Worm (Caenorhabditis elegans) whole organism, young adult: ENCODE measurements around the gene gcn-1.
A peak's percentile ranks its signal among the peaks of the same experiment; 100 is the strongest.

Source experiments
- B0336.3 ChIP-seq: fragments of 200-800 bp; sonication (Bioruptor generic); IDR thresholded peaks from 2 replicates; pipeline ENCODE4 v1.3.6; 2022; ENCODE audit warnings: missing genetic modification characterization, missing compliant biosample characterization
- C17E4.6 ChIP-seq: fragments of 200-800 bp; sonication (Bioruptor generic); IDR thresholded peaks from 2 replicates; pipeline ENCODE4 v1.3.6; 2022; ENCODE audit warnings: missing genetic modification reagents, missing genetic modification characterization, missing compliant biosample characterization
- F23B12.7 ChIP-seq: sonication (generic microtip); optimal IDR thresholded peaks from 2 replicates; lab custom pipeline; 2017; ENCODE audit warnings: missing genetic modification characterization, mild to moderate bottlenecking, missing compliant biosample characterization, antibody characterized with exemption, moderate library complexity; ENCODE audit not compliant: insufficient read depth
- F33H1.4 ChIP-seq: fragments of 200-800 bp; sonication (Bioruptor generic); IDR thresholded peaks from 2 replicates; pipeline ENCODE4 v1.3.6; 2022; ENCODE audit warnings: missing genetic modification reagents, missing genetic modification characterization, missing compliant biosample characterization
- F37B4.10 ChIP-seq: fragments of 200-800 bp; sonication (Bioruptor generic); IDR thresholded peaks from 2 replicates; pipeline ENCODE4 v1.3.6; 2022; ENCODE audit warnings: missing genetic modification characterization, missing compliant biosample characterization
- F39B2.1 ChIP-seq: fragments of 200-800 bp; sonication (Bioruptor generic); IDR thresholded peaks from 2 replicates; pipeline ENCODE4 v1.3.6; 2022; ENCODE audit warnings: missing genetic modification reagents, missing genetic modification characterization, missing compliant biosample characterization
- F52B5.7 ChIP-seq: sonication (generic microtip); optimal IDR thresholded peaks from 2 replicates; lab custom pipeline; 2016; ENCODE audit warnings: mild to moderate bottlenecking, missing genetic modification characterization, missing compliant biosample characterization
- F55B11.4 ChIP-seq: sonication (generic microtip); optimal IDR thresholded peaks from 2 replicates; lab custom pipeline; 2016; ENCODE audit warnings: missing compliant biosample characterization, missing genetic modification characterization, borderline replicate concordance; ENCODE audit not compliant: insufficient read depth
- Y79H2A.3 ChIP-seq: fragments of 200-800 bp; sonication (Bioruptor generic); conservative IDR thresholded peaks from 2 replicates; pipeline ENCODE4 v1.3.6; 2022; ENCODE audit warnings: missing genetic modification reagents, missing genetic modification characterization, missing compliant biosample characterization
- ama-1 ChIP-seq, 3 experiments: fragments of 150-350 bp in 1 of 3; sonication (generic microtip) in 2 of 3; optimal IDR thresholded peaks; 2 replicates each; lab custom pipeline; 2014 to 2018; ENCODE audit warnings: missing biosample characterization in 2 of 3, missing genetic modification characterization in 2 of 3, missing genetic modification reagents in 2 of 3
- atf-7 ChIP-seq: sonication (generic microtip); optimal IDR thresholded peaks from 2 replicates; lab custom pipeline; 2017; ENCODE audit warnings: mild to moderate bottlenecking, missing genetic modification characterization, missing compliant biosample characterization
- athp-1 ChIP-seq: sonication (generic microtip); optimal IDR thresholded peaks from 2 replicates; lab custom pipeline; 2017; ENCODE audit warnings: mild to moderate bottlenecking, missing genetic modification characterization, missing compliant biosample characterization
- attf-5 ChIP-seq: fragments of 200-800 bp; sonication (Bioruptor generic); optimal IDR thresholded peaks from 2 replicates; lab custom pipeline; 2018; ENCODE audit warnings: mild to moderate bottlenecking, missing genetic modification characterization, missing compliant biosample characterization
- attf-6 ChIP-seq: fragments of 200-800 bp; sonication (Bioruptor generic); IDR thresholded peaks from 2 replicates; pipeline ENCODE4 v1.3.6; 2022; ENCODE audit warnings: missing genetic modification reagents, missing genetic modification characterization, missing compliant biosample characterization
- cebp-1 ChIP-seq, 2 experiments: fragments of 200-800 bp in 1 of 2; sonication (Bioruptor generic) in 1 of 2; sonication (generic microtip) in 1 of 2; IDR thresholded peaks in 1 of 2; optimal IDR thresholded peaks in 1 of 2; 2 replicates each; pipeline versions ENCODE4 v1.3.6 to Lab custom; 2017 to 2022; ENCODE audit warnings: missing compliant biosample characterization in 2 of 2, missing genetic modification characterization in 2 of 2, mild to moderate bottlenecking in 1 of 2, missing genetic modification reagents in 1 of 2, moderate library complexity in 1 of 2
- ceh-27 ChIP-seq: fragments of 200-800 bp; sonication (Bioruptor generic); optimal IDR thresholded peaks from 2 replicates; lab custom pipeline; 2018; ENCODE audit warnings: mild to moderate bottlenecking, missing genetic modification characterization, moderate library complexity, missing compliant biosample characterization
- ceh-40 ChIP-seq: fragments of 200-800 bp; sonication (Bioruptor generic); IDR thresholded peaks from 2 replicates; pipeline ENCODE4 v1.3.6; 2022; ENCODE audit warnings: missing genetic modification characterization, missing compliant biosample characterization
- ceh-58 ChIP-seq: fragments of 200-800 bp; sonication (Bioruptor generic); IDR thresholded peaks from 2 replicates; pipeline ENCODE4 v1.3.6; 2022; ENCODE audit warnings: missing genetic modification characterization, missing compliant biosample characterization
- dox-1 ChIP-seq: fragments of 200-800 bp; sonication (Bioruptor generic); IDR thresholded peaks from 2 replicates; pipeline ENCODE4 v1.3.6; 2022; ENCODE audit warnings: missing genetic modification reagents, missing genetic modification characterization, missing compliant biosample characterization
- egrh-3 ChIP-seq: fragments of 200-800 bp; sonication (Bioruptor generic); IDR thresholded peaks from 2 replicates; pipeline ENCODE4 v1.3.6; 2022; ENCODE audit warnings: missing genetic modification reagents, missing genetic modification characterization, missing compliant biosample characterization
- fkh-3 ChIP-seq: sonication (generic microtip); optimal IDR thresholded peaks from 2 replicates; lab custom pipeline; 2016; ENCODE audit warnings: mild to moderate bottlenecking, missing genetic modification characterization, missing compliant biosample characterization
- hlh-12 ChIP-seq: sonication (generic microtip); optimal IDR thresholded peaks from 2 replicates; lab custom pipeline; 2016; ENCODE audit warnings: missing genetic modification characterization, missing compliant biosample characterization
- hlh-26 ChIP-seq: fragments of 200-800 bp; sonication (Bioruptor generic); conservative IDR thresholded peaks from 2 replicates; pipeline ENCODE4 v1.3.6; 2022; ENCODE audit warnings: missing genetic modification reagents, missing genetic modification characterization, missing compliant biosample characterization
- hsf-1 ChIP-seq: fragments of 200-800 bp; sonication (Bioruptor generic); IDR thresholded peaks from 2 replicates; pipeline ENCODE4 v1.3.6; 2022; ENCODE audit warnings: missing genetic modification reagents, missing genetic modification characterization, missing compliant biosample characterization
- lin-35 ChIP-seq, 3 experiments: fragments of 150-350 bp in 2 of 3; sonication (generic microtip) in 1 of 3; optimal IDR thresholded peaks; 2 replicates each; lab custom pipeline; 2014 to 2018; ENCODE audit warnings: missing biosample characterization in 3 of 3, missing genetic modification characterization in 3 of 3, missing genetic modification reagents in 3 of 3
- lir-1 ChIP-seq: fragments of 200-800 bp; sonication (Bioruptor generic); conservative IDR thresholded peaks from 2 replicates; pipeline ENCODE4 v1.3.6; 2022; ENCODE audit warnings: missing genetic modification reagents, missing genetic modification characterization, missing compliant biosample characterization
- lsl-1 ChIP-seq: fragments of 200-800 bp; sonication (Bioruptor generic); optimal IDR thresholded peaks from 2 replicates; lab custom pipeline; 2018; ENCODE audit warnings: mild to moderate bottlenecking, missing genetic modification characterization, moderate library complexity, missing compliant biosample characterization
- lsy-27 ChIP-seq: sonication (generic microtip); optimal IDR thresholded peaks from 2 replicates; lab custom pipeline; 2017; ENCODE audit warnings: missing genetic modification characterization, mild to moderate bottlenecking, missing compliant biosample characterization, antibody characterized with exemption, missing genotype, borderline replicate concordance; ENCODE audit not compliant: insufficient read depth
- mcd-1 ChIP-seq: fragments of 200-800 bp; sonication (Bioruptor generic); IDR thresholded peaks from 2 replicates; pipeline ENCODE4 v1.3.6; 2022; ENCODE audit warnings: missing genetic modification reagents, missing genetic modification characterization, missing compliant biosample characterization
- mel-28 ChIP-seq: sonication (generic microtip); optimal IDR thresholded peaks from 2 replicates; lab custom pipeline; 2016; ENCODE audit warnings: borderline replicate concordance, mild to moderate bottlenecking, missing genetic modification characterization, missing compliant biosample characterization
- nfyb-1 ChIP-seq: fragments of 200-800 bp; sonication (Bioruptor generic); IDR thresholded peaks from 2 replicates; pipeline ENCODE4 v1.3.6; 2022; ENCODE audit warnings: missing genetic modification reagents, missing genetic modification characterization, missing compliant biosample characterization
- rec-8 ChIP-seq, 2 experiments: sonication (generic microtip); optimal IDR thresholded peaks; 2 replicates each; lab custom pipeline; 2016; ENCODE audit warnings: mild to moderate bottlenecking in 2 of 2, missing genetic modification characterization in 2 of 2, missing genetic modification reagents in 2 of 2, missing genotype in 2 of 2, missing biosample characterization in 1 of 2, missing compliant biosample characterization in 1 of 2, moderate library complexity in 1 of 2
- rpc-1 ChIP-seq, 2 experiments: fragments of 150-350 bp in 1 of 2; sonication (generic microtip) in 1 of 2; optimal IDR thresholded peaks; 2 replicates each; lab custom pipeline; 2014 to 2018; ENCODE audit warnings: missing biosample characterization in 1 of 2, missing genetic modification characterization in 1 of 2, missing genetic modification reagents in 1 of 2, missing genotype in 1 of 2
- snpc-1.3 ChIP-seq: sonication (generic microtip); optimal IDR thresholded peaks from 2 replicates; lab custom pipeline; 2017; ENCODE audit warnings: missing genetic modification characterization, mild to moderate bottlenecking, missing compliant biosample characterization, antibody characterized with exemption, moderate library complexity, missing genotype, missing genetic modification reagents; ENCODE audit not compliant: insufficient read depth
- snpc-3.4 ChIP-seq: sonication (generic microtip); optimal IDR thresholded peaks from 2 replicates; lab custom pipeline; 2017; ENCODE audit warnings: missing genetic modification characterization, mild to moderate bottlenecking, missing compliant biosample characterization, antibody characterized with exemption, moderate library complexity, missing genotype, missing genetic modification reagents
- ztf-22 ChIP-seq: fragments of 200-800 bp; sonication (Bioruptor generic); optimal IDR thresholded peaks from 2 replicates; lab custom pipeline; 2018; ENCODE audit warnings: mild to moderate bottlenecking, missing genetic modification characterization, moderate library complexity, missing compliant biosample characterization
- ztf-26 ChIP-seq: sonication (generic microtip); optimal IDR thresholded peaks from 2 replicates; lab custom pipeline; 2017; ENCODE audit warnings: missing genetic modification characterization, missing compliant biosample characterization

gcn-1 gene

DNA sequence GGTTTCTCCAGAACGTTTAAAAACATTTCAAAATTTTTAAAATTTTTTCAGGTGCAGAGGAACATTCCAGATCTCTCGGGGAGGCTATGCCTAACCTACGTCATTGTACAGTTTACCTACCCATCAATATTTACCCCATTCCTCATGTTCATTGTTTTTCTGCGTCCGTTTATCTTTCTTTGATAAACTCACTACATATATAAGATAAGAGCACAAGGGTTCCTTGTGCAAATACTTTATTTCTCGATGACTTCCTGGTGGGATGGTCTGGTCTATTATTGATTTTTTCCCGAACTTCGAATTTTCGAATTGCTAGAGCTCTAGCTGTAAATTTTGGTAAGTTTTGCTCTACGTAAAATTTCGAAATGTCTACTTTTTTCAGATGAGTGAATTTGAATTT, 81.7 kb downstream of the gcn-1 start:
- TF ChIP-seq fkh-3 (tag; lab: Kevin White, UChicago) (no peak), athp-1 (tag; lab: Kevin White, UChicago) (no peak), F52B5.7 (no peak), egrh-3 (no peak), F55B11.4 (tag; lab: Kevin White, UChicago) (no peak), rec-8 (tag; optimal IDR thresholded peaks at IDR 0.05; lab: Kevin White, UChicago) (no peak), Y79H2A.3 (GFP tag; lab: Robert Waterston, UW) (no peak), lir-1 (GFP tag; lab: Robert Waterston, UW) (no peak), F39B2.1 (GFP tag; lab: Robert Waterston, UW) (no peak), C17E4.6 (no peak), B0336.3 (GFP tag; lab: Robert Waterston, UW) (no peak), hsf-1 (GFP tag; lab: Robert Waterston, UW) (no peak), cebp-1 (GFP tag; IDR thresholded peaks at IDR 0.05; lab: Robert Waterston, UW) (no peak), cebp-1 (tag; optimal IDR thresholded peaks at IDR 0.05; lab: Kevin White, UChicago) (no peak), hlh-26 (GFP tag; lab: Robert Waterston, UW) (no peak), ceh-40 (GFP tag; lab: Robert Waterston, UW) (no peak), snpc-1.3 (tag; lab: Kevin White, UChicago) (no peak)

DNA sequence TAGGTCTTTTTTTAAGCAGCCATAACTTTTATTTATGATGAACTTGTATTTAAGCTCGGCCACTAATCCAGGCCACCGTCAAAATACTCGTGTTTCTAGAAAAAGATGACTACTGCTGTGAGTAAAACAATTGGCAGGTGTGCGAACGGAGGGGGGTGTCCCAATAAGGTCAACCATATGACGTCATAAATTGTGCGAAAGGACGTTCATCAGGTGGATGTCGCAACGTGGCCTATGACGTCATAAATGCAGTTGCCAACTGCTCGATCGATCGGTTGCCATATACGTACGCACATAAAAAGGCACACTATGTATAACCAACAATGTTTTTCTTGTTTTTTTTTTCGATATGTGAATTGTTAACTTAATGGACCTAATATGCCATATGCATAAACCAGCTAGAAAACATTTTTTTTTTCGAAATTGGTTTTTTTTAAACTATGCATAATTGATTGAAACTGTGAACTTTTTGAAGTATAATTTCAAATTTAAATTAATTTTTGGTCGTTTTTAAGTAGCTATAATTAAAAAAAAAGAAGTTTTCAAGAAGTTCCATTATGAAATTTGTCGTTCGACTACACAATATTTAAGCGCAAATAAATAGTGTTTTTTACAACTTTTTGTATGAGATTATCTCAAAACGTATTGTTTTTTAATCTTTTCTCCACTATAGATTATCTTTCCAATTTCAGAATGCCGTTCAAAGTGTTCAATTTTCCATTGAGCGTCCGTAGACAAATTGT, 82.6 kb downstream of the gcn-1 start, which contains the start of gene C39B5.2:
Gene C39B5.2, plus strand, starts transcription at position 693 of the 743 bp plus-strand sequence.
- TF ChIP-seq ceh-58 (GFP tag; lab: Robert Waterston, UW), result no peak
- TF ChIP-seq attf-6 (GFP tag; lab: Robert Waterston, UW), result no peak
- no peak for TF ChIP-seq dox-1 (GFP tag; lab: Robert Waterston, UW)
- no peak for TF ChIP-seq F23B12.7 (tag; lab: Kevin White, UChicago)
- no peak for TF ChIP-seq ceh-27 (GFP tag; lab: Kevin White, UChicago)
- TF ChIP-seq lsl-1 (GFP tag; lab: Kevin White, UChicago), result no peak
- no peak for TF ChIP-seq F37B4.10 (GFP tag; lab: Robert Waterston, UW)
- TF ChIP-seq atf-7 (tag; lab: Kevin White, UChicago), result peak; percentile 28
- TF ChIP-seq, all 124 proteins: peak for 1

ce11 chrIII:2239587-2240144, 87.9 kb downstream of the gcn-1 start, which contains the start of gene C39B5.10:
Gene C39B5.10, minus strand, starts transcription at chrIII:2239637.
- no peak for TF ChIP-seq mcd-1 (GFP tag; lab: Robert Waterston, UW)
- TF ChIP-seq lsy-27 (tag; lab: Kevin White, UChicago), result no peak
- no peak for TF ChIP-seq rpc-1 (optimal IDR thresholded peaks at IDR 0.05; lab: Kevin White, UChicago)
- no peak for TF ChIP-seq rpc-1 (tag; optimal IDR thresholded peaks at IDR 0.05; lab: Kevin White, UChicago)
- TF ChIP-seq C17E4.6, result no peak
- TF ChIP-seq attf-6 (GFP tag; lab: Robert Waterston, UW), result no peak
- TF ChIP-seq F33H1.4, result no peak
- TF ChIP-seq mel-28 (tag; lab: Kevin White, UChicago), result no peak
- TF ChIP-seq snpc-3.4 (tag; lab: Kevin White, UChicago), result no peak
- TF ChIP-seq attf-5 (GFP tag; lab: Kevin White, UChicago), result no peak
- TF ChIP-seq ztf-26 (tag; lab: Kevin White, UChicago), result no peak
- no peak for TF ChIP-seq F52B5.7
- TF ChIP-seq hlh-26 (GFP tag; lab: Robert Waterston, UW), result no peak
- no peak for TF ChIP-seq ceh-40 (GFP tag; lab: Robert Waterston, UW)
- no peak for TF ChIP-seq nfyb-1
- no peak for TF ChIP-seq hlh-12 (tag; lab: Kevin White, UChicago)
- no peak for TF ChIP-seq lin-35 (GFP tag; optimal IDR thresholded peaks at IDR 0.05; lab: Kevin White, UChicago)
- no peak for TF ChIP-seq ztf-22
- no peak for TF ChIP-seq ama-1 (optimal IDR thresholded peaks at IDR 0.05; lab: Kevin White, UChicago)
- no peak for TF ChIP-seq ama-1 (GFP tag; optimal IDR thresholded peaks at IDR 0.05; lab: Kevin White, UChicago)
